Fruit fly (Drosophila melanogaster): Measurements from ENCODE around the gene ear.

Gene ear

dm6 chr3R:15281335-15281963, 39.1 kb upstream of the ear start (continued):
- TF ChIP-seq Mrtf (GFP tag; IDR thresholded peaks at IDR 0.05) (0 out of 3 replicates have a peak, but pooled peaks have one; percentile 4), Atf6 (GFP tag; IDR thresholded peaks at IDR 0.05) (no peak), sens (GFP tag) (peak; percentile 16), fd3F (GFP tag; optimal IDR thresholded peaks at IDR 0.05) (no peak), Pdp1 (GFP tag; optimal IDR thresholded peaks at IDR 0.05) (peak in 1 of 2 experiments; percentile 72), CG9727 (GFP tag; optimal IDR thresholded peaks at IDR 0.05) (peak; percentile 46), CG12236 (GFP tag; optimal IDR thresholded peaks at IDR 0.05) (no peak), org-1 (GFP tag; optimal IDR thresholded peaks at IDR 0.05) (no peak), ci (GFP tag; IDR thresholded peaks at IDR 0.05) (peak; percentile 32; the same call in 1 of the 3 replicates), lov (optimal IDR thresholded peaks at IDR 0.05) (no peak), lov (GFP tag; IDR thresholded peaks at IDR 0.05) (peak; percentile 62; the same call in 1 of the 3 replicates), ac (GFP tag; optimal IDR thresholded peaks at IDR 0.05) (no peak), ranshi (GFP tag; IDR thresholded peaks at IDR 0.05) (no peak), CG11504 (tag; optimal IDR thresholded peaks at IDR 0.05) (peak; percentile 11), chinmo (GFP tag; IDR thresholded peaks at IDR 0.05; ENCODE audit: partially characterized antibody) (0 out of 4 replicates have a peak, but pooled peaks have one; percentile 18), nau (GFP tag; optimal IDR thresholded peaks at IDR 0.05) (no peak), Sox102F (GFP tag; optimal IDR thresholded peaks at IDR 0.05) (no peak), CG8290 (GFP tag; optimal IDR thresholded peaks at IDR 0.05) (no peak), CG8290 (tag; optimal IDR thresholded peaks at IDR 0.05) (peak in 1 of 2 experiments; percentile 10), CG2712 (tag; optimal IDR thresholded peaks at IDR 0.05) (peak; percentile 28), E2f1 (GFP tag; IDR thresholded peaks at IDR 0.05) (peak; percentile 5; the same call in 1 of the 2 replicates)

- 0 out of 2 replicates have a peak, but pooled peaks have one; percentile 17 for TF ChIP-seq CG32772 (GFP tag; IDR thresholded peaks at IDR 0.05)
- TF ChIP-seq PHDP (tag; optimal IDR thresholded peaks at IDR 0.05): no peak
- no peak for TF ChIP-seq CG1602 (GFP tag; optimal IDR thresholded peaks at IDR 0.05)
- peak; percentile 57 for TF ChIP-seq sd (tag; optimal IDR thresholded peaks at IDR 0.05)
- no peak for TF ChIP-seq Nf-YB (GFP tag; optimal IDR thresholded peaks at IDR 0.05)
- TF ChIP-seq slou (GFP tag; optimal IDR thresholded peaks at IDR 0.05): no peak
- TF ChIP-seq Med (GFP tag): peak; percentile 23
- TF ChIP-seq Ets65A (GFP tag): no peak
- TF ChIP-seq CG7745 (tag; optimal IDR thresholded peaks at IDR 0.05): no peak
- no peak for TF ChIP-seq CG32532 (GFP tag; IDR thresholded peaks at IDR 0.05)
- peak; percentile 18 for TF ChIP-seq D19A (tag; optimal IDR thresholded peaks at IDR 0.05)
- TF ChIP-seq CG11398 (GFP tag; optimal IDR thresholded peaks at IDR 0.05): no peak
- TF ChIP-seq kah (GFP tag; optimal IDR thresholded peaks at IDR 0.05): peak; percentile 69
- TF ChIP-seq lmd (GFP tag; IDR thresholded peaks at IDR 0.05): no peak
- no peak for TF ChIP-seq CG6791 (GFP tag; IDR thresholded peaks at IDR 0.05; ENCODE audit: partially characterized antibody)
- no peak for TF ChIP-seq pho (GFP tag; optimal IDR thresholded peaks at IDR 0.05)
- peak; percentile 18 for TF ChIP-seq lilli (GFP tag; optimal IDR thresholded peaks at IDR 0.05)
Measured at dm6 chr3R:15282326-15282725, 38.2 kb upstream of the ear start.
